Worm (Caenorhabditis elegans): ENCODE measurements around the gene C56C10.9.

DNA sequence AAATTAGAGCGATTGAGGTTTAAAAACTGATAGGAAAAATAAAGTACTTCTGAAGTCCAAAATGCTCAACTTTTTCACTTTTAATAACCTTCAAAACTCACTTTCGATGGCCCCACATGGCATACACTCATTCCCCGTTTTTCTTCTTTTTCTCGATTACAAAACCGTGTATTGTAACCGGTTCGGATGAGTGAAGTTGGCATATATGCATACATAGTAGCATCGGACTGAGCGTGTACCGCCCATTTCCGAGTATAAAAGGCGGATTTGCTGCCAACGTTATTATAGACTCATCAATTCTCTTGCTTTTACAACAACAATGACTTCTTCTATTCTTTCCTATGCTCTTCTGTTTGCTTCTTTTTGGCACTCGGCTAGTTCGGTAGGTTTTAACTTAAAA, 9.4 kb downstream of the C56C10.9 start, which contains the start of gene C56C10.4:
- no peak for TF ChIP-seq R02D3.7 (tag; optimal IDR thresholded peaks at IDR 0.05)
- TF ChIP-seq ceh-9 (tag; optimal IDR thresholded peaks at IDR 0.05): no peak
- TF ChIP-seq nhr-76 (tag; optimal IDR thresholded peaks at IDR 0.05): no peak
- no peak for TF ChIP-seq fos-1 (tag; optimal IDR thresholded peaks at IDR 0.05)
- TF ChIP-seq nhr-237 (tag; optimal IDR thresholded peaks at IDR 0.05): no peak
- no peak for TF ChIP-seq ceh-82 (tag; optimal IDR thresholded peaks at IDR 0.05)
- TF ChIP-seq nfya-1 (tag; optimal IDR thresholded peaks at IDR 0.05; ENCODE audit: insufficient read depth): no peak
- TF ChIP-seq ztf-11 (tag; optimal IDR thresholded peaks at IDR 0.05): no peak
- no peak for TF ChIP-seq ama-1 (optimal IDR thresholded peaks at IDR 0.05)
- TF ChIP-seq egl-27 (tag; optimal IDR thresholded peaks at IDR 0.05): no peak
